Worm (Caenorhabditis elegans) whole organism, L1 larva: ENCODE results near the gene srh-248.

Experiments
- fos-1 ChIP-seq: fragments of 150-350 bp; optimal IDR thresholded peaks from 2 replicates; lab custom pipeline; 2014; ENCODE audit warnings: missing biosample characterization, missing genetic modification characterization
- nhr-19 ChIP-seq: fragments of 200-800 bp; sonication (Bioruptor generic); conservative IDR thresholded peaks from 2 replicates; pipeline ENCODE4 v1.3.6; 2022; ENCODE audit warnings: missing genetic modification characterization, missing compliant biosample characterization
- unc-86 ChIP-seq: sonication (generic microtip); optimal IDR thresholded peaks from 2 replicates; lab custom pipeline; 2016; ENCODE audit warnings: missing genetic modification characterization, missing compliant biosample characterization

DNA sequence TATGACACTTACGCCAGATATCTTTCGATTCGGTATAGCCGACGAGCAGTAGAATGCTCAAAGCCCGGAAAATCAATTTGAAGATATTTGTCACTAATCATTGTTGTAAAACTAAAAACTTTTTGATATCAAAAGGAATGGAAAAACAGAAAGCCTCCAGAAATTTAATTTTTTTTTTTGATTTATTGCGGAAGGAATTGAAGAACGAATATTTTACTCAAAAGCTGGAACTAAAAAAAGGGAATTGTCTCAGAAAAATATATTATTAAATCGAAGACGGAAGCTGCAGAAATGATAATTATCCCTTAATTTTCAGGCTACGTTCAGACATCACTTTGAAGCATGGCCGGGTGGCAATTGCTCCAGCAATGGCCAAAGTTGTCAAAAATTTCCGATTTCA lies 11.4 kb downstream of the srh-248 start, which contains the start of gene srw-137:
- TF ChIP-seq unc-86 (tag; lab: Kevin White, UChicago) (no peak), fos-1 (tag; lab: Kevin White, UChicago) (no peak), nhr-19 (no peak)
